Worm (Caenorhabditis elegans): ENCODE results near the gene txt-13.
A peak's percentile ranks its signal among the peaks of the same experiment; 100 is the strongest.

The txt-13 gene

ce11 chrII:10547803-10548693, 22.4 kb upstream of the txt-13 start (continued):
- TF ChIP-seq ama-1 (optimal IDR thresholded peaks at IDR 0.05) (peak; percentile 88), Y116A8C.19 (tag; optimal IDR thresholded peaks at IDR 0.05; ENCODE audit: borderline replicate concordance) (no peak), unc-98 (GFP tag; IDR thresholded peaks at IDR 0.05) (no peak), ceh-63 (GFP tag; optimal IDR thresholded peaks at IDR 0.05) (no peak), unc-130 (tag; optimal IDR thresholded peaks at IDR 0.05) (no peak), tlp-1 (tag; optimal IDR thresholded peaks at IDR 0.05) (no peak), unc-30 (tag; optimal IDR thresholded peaks at IDR 0.05) (no peak), fkh-8 (tag; optimal IDR thresholded peaks at IDR 0.05) (peak; percentile 51), sptf-1 (tag; optimal IDR thresholded peaks at IDR 0.05) (no peak), snu-23 (GFP tag; optimal IDR thresholded peaks at IDR 0.05) (peak; percentile 24), zag-1 (tag; optimal IDR thresholded peaks at IDR 0.05) (no peak), nhr-237 (tag; optimal IDR thresholded peaks at IDR 0.05) (no peak), unc-62 (GFP tag; optimal IDR thresholded peaks at IDR 0.05) (no peak), fkh-4 (tag; optimal IDR thresholded peaks at IDR 0.05; ENCODE audit: borderline replicate concordance) (no peak), nhr-12 (tag; optimal IDR thresholded peaks at IDR 0.05) (no peak), egl-13 (tag; optimal IDR thresholded peaks at IDR 0.05) (no peak), ztf-11 (tag; optimal IDR thresholded peaks at IDR 0.05) (peak in 1 of 2 experiments; percentile 35), egl-27 (tag; optimal IDR thresholded peaks at IDR 0.05) (no peak), mep-1 (tag; optimal IDR thresholded peaks at IDR 0.05) (peak; percentile 82), tbx-2 (tag; optimal IDR thresholded peaks at IDR 0.05) (no peak), irx-1 (tag; optimal IDR thresholded peaks at IDR 0.05) (no peak), fos-1 (tag; optimal IDR thresholded peaks at IDR 0.05) (no peak), hpl-2 (GFP tag; optimal IDR thresholded peaks at IDR 0.05) (no peak), aly-2 (tag; optimal IDR thresholded peaks at IDR 0.05) (peak; percentile 28), jun-1 (tag; optimal IDR thresholded peaks at IDR 0.05) (no peak), lin-15B (tag; optimal IDR thresholded peaks at IDR 0.05) (no peak), F16B12.6 (tag; optimal IDR thresholded peaks at IDR 0.05) (no peak), sox-4 (tag; optimal IDR thresholded peaks at IDR 0.05) (peak; percentile 21), aha-1 (tag; optimal IDR thresholded peaks at IDR 0.05) (no peak), lin-13 (GFP tag; optimal IDR thresholded peaks at IDR 0.05) (peak; percentile 35), ces-1 (GFP tag; optimal IDR thresholded peaks at IDR 0.05) (no peak), ceh-8 (GFP tag; optimal IDR thresholded peaks at IDR 0.05) (no peak), nhr-11 (tag; optimal IDR thresholded peaks at IDR 0.05) (no peak), C34B4.2 (tag; optimal IDR thresholded peaks at IDR 0.05) (no peak), C04F5.9 (tag; optimal IDR thresholded peaks at IDR 0.05) (no peak), hlh-17 (GFP tag; optimal IDR thresholded peaks at IDR 0.05; ENCODE audit: borderline replicate concordance) (no peak), xbp-1 (tag; optimal IDR thresholded peaks at IDR 0.05) (no peak), nhr-90 (tag; optimal IDR thresholded peaks at IDR 0.05; ENCODE audit: poor library complexity) (peak; percentile 27), elt-3 (tag; optimal IDR thresholded peaks at IDR 0.05) (peak in 1 of 6 experiments; percentile 18), dsc-1 (tag; optimal IDR thresholded peaks at IDR 0.05) (no peak), nhr-19 (GFP tag; conservative IDR thresholded peaks at IDR 0.05) (0 out of 2 replicates have a peak, but pooled peaks have one; percentile 1), elt-2 (tag; optimal IDR thresholded peaks at IDR 0.05) (no peak), ztf-4 (tag; optimal IDR thresholded peaks at IDR 0.05) (peak; percentile 31), lsy-2 (tag; optimal IDR thresholded peaks at IDR 0.05) (peak; percentile 2 to 17), rnt-1 (tag; optimal IDR thresholded peaks at IDR 0.05) (peak; percentile 33), ets-5 (GFP tag; IDR thresholded peaks at IDR 0.05) (no peak), skn-1 (tag; optimal IDR thresholded peaks at IDR 0.05) (peak; percentile 14), alr-1 (tag; optimal IDR thresholded peaks at IDR 0.05; ENCODE audit: borderline replicate concordance) (no peak), mab-9 (GFP tag; IDR thresholded peaks at IDR 0.05) (peak; percentile 67; the same call in 1 of the 2 replicates), nhr-76 (tag; optimal IDR thresholded peaks at IDR 0.05) (no peak), nhr-85 (tag) (no peak), lin-14 (GFP tag; optimal IDR thresholded peaks at IDR 0.05) (peak; percentile 63)
